Worm (Caenorhabditis elegans) whole organism, late embryonic: Measurements from ENCODE around the gene unc-98.

Source experiments
- F13H6.1 ChIP-seq: sonication (generic microtip); optimal IDR thresholded peaks from 2 replicates; lab custom pipeline; 2016; ENCODE audit warnings: missing genetic modification characterization, missing compliant biosample characterization
- ahr-1 ChIP-seq: sonication (generic microtip); optimal IDR thresholded peaks from 2 replicates; lab custom pipeline; 2016; ENCODE audit warnings: missing genetic modification characterization, missing compliant biosample characterization
- ama-1 ChIP-seq: fragments of 150-350 bp; optimal IDR thresholded peaks from 2 replicates; lab custom pipeline; 2014
- ceh-18 ChIP-seq: sonication (generic microtip); optimal IDR thresholded peaks from 2 replicates; lab custom pipeline; 2016; ENCODE audit warnings: missing genetic modification characterization, missing compliant biosample characterization
- ceh-48 ChIP-seq: sonication (generic microtip); optimal IDR thresholded peaks from 2 replicates; lab custom pipeline; 2016; ENCODE audit warnings: missing genetic modification characterization, inconsistent platforms, missing compliant biosample characterization
- che-1 ChIP-seq: sonication (generic microtip); optimal IDR thresholded peaks from 2 replicates; lab custom pipeline; 2016; ENCODE audit warnings: mild to moderate bottlenecking, missing genetic modification characterization, missing compliant biosample characterization
- elt-2 ChIP-seq: sonication (generic microtip); optimal IDR thresholded peaks from 2 replicates; lab custom pipeline; 2016; ENCODE audit warnings: missing genetic modification reagents, missing genetic modification characterization, missing compliant biosample characterization
- ets-4 ChIP-seq: sonication (generic microtip); optimal IDR thresholded peaks from 2 replicates; lab custom pipeline; 2016; ENCODE audit warnings: missing genetic modification characterization, missing compliant biosample characterization
- npax-4 ChIP-seq: sonication (generic microtip); optimal IDR thresholded peaks from 2 replicates; lab custom pipeline; 2016; ENCODE audit warnings: missing genetic modification characterization, missing compliant biosample characterization
- odd-2 ChIP-seq: sonication (generic microtip); optimal IDR thresholded peaks from 2 replicates; lab custom pipeline; 2017; ENCODE audit warnings: antibody characterized with exemption, mild to moderate bottlenecking, missing genetic modification characterization, missing compliant biosample characterization
- pha-4 ChIP-seq: fragments of 150-350 bp; optimal IDR thresholded peaks from 2 replicates; lab custom pipeline; 2018; ENCODE audit warnings: missing biosample characterization, missing genetic modification reagents, missing genetic modification characterization
- rnt-1 ChIP-seq: sonication (generic microtip); optimal IDR thresholded peaks from 2 replicates; lab custom pipeline; 2016; ENCODE audit warnings: missing genetic modification characterization, missing compliant biosample characterization
- syd-9 ChIP-seq: sonication (generic microtip); optimal IDR thresholded peaks from 2 replicates; lab custom pipeline; 2016; ENCODE audit warnings: mild to moderate bottlenecking, missing genetic modification characterization, moderate library complexity, missing compliant biosample characterization
- tbx-2 ChIP-seq: sonication (generic microtip); optimal IDR thresholded peaks from 2 replicates; lab custom pipeline; 2016; ENCODE audit warnings: missing genetic modification characterization, missing compliant biosample characterization

- TF ChIP-seq odd-2: no peak
- TF ChIP-seq tbx-2: no peak
- no peak for TF ChIP-seq pha-4 (tag; lab: Kevin White, UChicago)
- TF ChIP-seq ceh-48 (tag; lab: Kevin White, UChicago): no peak
- no peak for TF ChIP-seq ceh-18
- no peak for TF ChIP-seq ets-4 (tag; lab: Kevin White, UChicago)
- TF ChIP-seq rnt-1 (tag; lab: Kevin White, UChicago): no peak
- TF ChIP-seq che-1 (tag; lab: Kevin White, UChicago): no peak
- no peak for TF ChIP-seq npax-4 (tag; lab: Kevin White, UChicago)
- TF ChIP-seq F13H6.1 (tag; lab: Kevin White, UChicago): no peak
- no peak for TF ChIP-seq ahr-1
- no peak for TF ChIP-seq syd-9 (tag; lab: Kevin White, UChicago)
- TF ChIP-seq elt-2: no peak
- no peak for TF ChIP-seq ama-1 (lab: Kevin White, UChicago)
Measured at ce11 chrX:7607982-7608381, 34.6 kb upstream of the unc-98 start, which contains the start of gene twk-17.
